ENCODE assay signal across 4 worm cellular contexts in genomic region chrV:13009843-13010242, ce11.
TF ChIP-seq lines count a peak whose summit lies in the region.

No protein-coding gene starts in this region.

TF ChIP-seq in whole organism, L1 larva, 84 proteins besides CTCF, POLR2A, EP300 and RAD21 (continued from another document and continues in another):
- TF ChIP-seq unc-30 (tag; optimal IDR thresholded peaks at IDR 0.05; lab: Kevin White, UChicago) (no peak), rnt-1 (tag; optimal IDR thresholded peaks at IDR 0.05; lab: Kevin White, UChicago) (peak; percentile 22), nhr-47 (tag; optimal IDR thresholded peaks at IDR 0.05; lab: Kevin White, UChicago) (peak; percentile 23), lin-39 (tag; optimal IDR thresholded peaks at IDR 0.05; lab: Kevin White, UChicago) (no peak), efl-1 (optimal IDR thresholded peaks at IDR 0.05; lab: Kevin White, UChicago) (peak in 1 of 2 experiments; percentile 32), efl-1 (GFP tag; optimal IDR thresholded peaks at IDR 0.05 in 1 of 2; lab: Kevin White, UChicago) (peak in 1 of 2 experiments; percentile 74), swsn-7 (tag; optimal IDR thresholded peaks at IDR 0.05; lab: Kevin White, UChicago) (peak; percentile 31), grh-1 (GFP tag; IDR thresholded peaks at IDR 0.05; lab: Robert Waterston, UW) (no peak), mdl-1 (tag; optimal IDR thresholded peaks at IDR 0.05; lab: Kevin White, UChicago) (no peak), pag-3 (tag; optimal IDR thresholded peaks at IDR 0.05; lab: Kevin White, UChicago; ENCODE audit: borderline replicate concordance, insufficient read depth) (no peak), C04F5.9 (tag; optimal IDR thresholded peaks at IDR 0.05; lab: Kevin White, UChicago) (no peak), snu-23 (GFP tag; optimal IDR thresholded peaks at IDR 0.05; lab: Kevin White, UChicago) (peak; percentile 59), dpl-1 (GFP tag; optimal IDR thresholded peaks at IDR 0.05; lab: Kevin White, UChicago) (peak in 2 of 3 experiments; percentile 8 to 14), ets-5 (GFP tag; IDR thresholded peaks at IDR 0.05; lab: Robert Waterston, UW) (no peak), lin-35 (GFP tag; optimal IDR thresholded peaks at IDR 0.05; lab: Kevin White, UChicago) (peak in 1 of 2 experiments; percentile 19), ceh-63 (GFP tag; optimal IDR thresholded peaks at IDR 0.05; lab: Kevin White, UChicago) (no peak), C16A3.4 (tag; optimal IDR thresholded peaks at IDR 0.05; lab: Kevin White, UChicago) (no peak), nhr-85 (tag; lab: Kevin White, UChicago) (peak; percentile 52), unc-86 (tag; optimal IDR thresholded peaks at IDR 0.05; lab: Kevin White, UChicago) (no peak), hlh-4 (tag; optimal IDR thresholded peaks at IDR 0.05; lab: Kevin White, UChicago) (no peak), lin-15B (tag; optimal IDR thresholded peaks at IDR 0.05; lab: Kevin White, UChicago) (no peak), ceh-82 (tag; optimal IDR thresholded peaks at IDR 0.05; lab: Kevin White, UChicago) (no peak), nhr-20 (tag; optimal IDR thresholded peaks at IDR 0.05; lab: Kevin White, UChicago) (peak; percentile 51), skn-1 (tag; optimal IDR thresholded peaks at IDR 0.05; lab: Kevin White, UChicago) (no peak), pqm-1 (tag; optimal IDR thresholded peaks at IDR 0.05; lab: Kevin White, UChicago) (no peak), nhr-237 (tag; optimal IDR thresholded peaks at IDR 0.05; lab: Kevin White, UChicago) (no peak), dsc-1 (tag; optimal IDR thresholded peaks at IDR 0.05; lab: Kevin White, UChicago) (peak; percentile 2), aha-1 (tag; optimal IDR thresholded peaks at IDR 0.05; lab: Kevin White, UChicago) (no peak), F16B12.6 (tag; optimal IDR thresholded peaks at IDR 0.05; lab: Kevin White, UChicago) (no peak), zag-1 (tag; optimal IDR thresholded peaks at IDR 0.05; lab: Kevin White, UChicago) (no peak), efl-3 (GFP tag; optimal IDR thresholded peaks at IDR 0.05; lab: Kevin White, UChicago) (no peak), Y116A8C.19 (tag; optimal IDR thresholded peaks at IDR 0.05; lab: Kevin White, UChicago; ENCODE audit: borderline replicate concordance) (no peak), unc-98 (GFP tag; IDR thresholded peaks at IDR 0.05; lab: Robert Waterston, UW) (no peak)

TF ChIP-seq in whole organism, L2 larva, 48 proteins besides CTCF, POLR2A, EP300 and RAD21 (continued from another document):
- peak; percentile 49 for TF ChIP-seq crh-2 (tag; optimal IDR thresholded peaks at IDR 0.05; lab: Kevin White, UChicago)
- peak; percentile 32 for TF ChIP-seq unc-55 (GFP tag; optimal IDR thresholded peaks at IDR 0.05; lab: Kevin White, UChicago)
- no peak for TF ChIP-seq elt-1 (tag; optimal IDR thresholded peaks at IDR 0.05; lab: Kevin White, UChicago)
- no peak for TF ChIP-seq nhr-237 (tag; optimal IDR thresholded peaks at IDR 0.05; lab: Kevin White, UChicago)
TF ChIP-seq in whole organism, L2 larva: peak in this region for 8.

TF ChIP-seq in whole organism, L4 larva, 104 proteins besides CTCF, POLR2A, EP300 and RAD21 (continued from another document):
- no peak for TF ChIP-seq ctbp-1 (GFP tag; IDR thresholded peaks at IDR 0.05; lab: Robert Waterston, UW)
- peak in 1 of 2 experiments; percentile 1 for TF ChIP-seq lsy-2 (tag; optimal IDR thresholded peaks at IDR 0.05; lab: Kevin White, UChicago)
- TF ChIP-seq Y105C5A.15 (GFP tag; IDR thresholded peaks at IDR 0.05; lab: Robert Waterston, UW), result no peak
- TF ChIP-seq daf-16 (GFP tag; optimal IDR thresholded peaks at IDR 0.05; lab: Kevin White, UChicago), result no peak
- TF ChIP-seq daf-16 (tag; optimal IDR thresholded peaks at IDR 0.05; lab: Kevin White, UChicago), result peak; percentile 72
- no peak for TF ChIP-seq nhr-111 (GFP tag; optimal IDR thresholded peaks at IDR 0.05; lab: Kevin White, UChicago)
- no peak for TF ChIP-seq lin-39 (tag; optimal IDR thresholded peaks at IDR 0.05; lab: Kevin White, UChicago)
- peak; percentile 18 for TF ChIP-seq nhr-28 (tag; optimal IDR thresholded peaks at IDR 0.05; lab: Kevin White, UChicago)
- TF ChIP-seq lin-1 (GFP tag; IDR thresholded peaks at IDR 0.05; lab: Robert Waterston, UW), result no peak
- TF ChIP-seq lin-38 (GFP tag; IDR thresholded peaks at IDR 0.05; lab: Robert Waterston, UW), result no peak
- TF ChIP-seq madf-5 (GFP tag; IDR thresholded peaks at IDR 0.05; lab: Robert Waterston, UW), result no peak
- TF ChIP-seq hif-1 (tag; optimal IDR thresholded peaks at IDR 0.05; lab: Kevin White, UChicago), result no peak
- TF ChIP-seq lin-15B (tag; optimal IDR thresholded peaks at IDR 0.05; lab: Kevin White, UChicago), result no peak
- TF ChIP-seq hmg-1.1 (GFP tag; IDR thresholded peaks at IDR 0.05; lab: Robert Waterston, UW), result peak; percentile 33; the same call in 1 of the 2 replicates
- TF ChIP-seq lin-13 (GFP tag; optimal IDR thresholded peaks at IDR 0.05; lab: Kevin White, UChicago), result peak; percentile 9
- TF ChIP-seq zip-11 (GFP tag; IDR thresholded peaks at IDR 0.05; lab: Robert Waterston, UW), result no peak
- no peak for TF ChIP-seq nhr-41 (GFP tag; IDR thresholded peaks at IDR 0.05; lab: Robert Waterston, UW)
- no peak for TF ChIP-seq R02D3.7 (tag; optimal IDR thresholded peaks at IDR 0.05; lab: Kevin White, UChicago)
- TF ChIP-seq nhr-237 (tag; optimal IDR thresholded peaks at IDR 0.05; lab: Kevin White, UChicago), result no peak
- no peak for TF ChIP-seq F10B5.3 (tag; optimal IDR thresholded peaks at IDR 0.05; lab: Kevin White, UChicago)
- no peak for TF ChIP-seq ztf-11 (tag; optimal IDR thresholded peaks at IDR 0.05; lab: Kevin White, UChicago)
- no peak for TF ChIP-seq mdt-29 (GFP tag; IDR thresholded peaks at IDR 0.05; lab: Robert Waterston, UW)
- TF ChIP-seq spr-1 (tag; optimal IDR thresholded peaks at IDR 0.05; lab: Kevin White, UChicago), result no peak
- TF ChIP-seq unc-62 (GFP tag; optimal IDR thresholded peaks at IDR 0.05 in 1 of 2; lab: Kevin White, UChicago), result no peak
- TF ChIP-seq unc-62 (tag; optimal IDR thresholded peaks at IDR 0.05; lab: Kevin White, UChicago), result no peak
- no peak for TF ChIP-seq hlh-30 (tag; optimal IDR thresholded peaks at IDR 0.05; lab: Kevin White, UChicago; ENCODE audit: insufficient read depth)
- no peak for TF ChIP-seq dmd-9 (GFP tag; IDR thresholded peaks at IDR 0.05; lab: Robert Waterston, UW)
- TF ChIP-seq pha-4 (GFP tag; IDR thresholded peaks at IDR 0.05; lab: Robert Waterston, UW), result no peak
- TF ChIP-seq pha-4 (tag; optimal IDR thresholded peaks at IDR 0.05; lab: Kevin White, UChicago), result no peak
- no peak for TF ChIP-seq lir-3 (tag; optimal IDR thresholded peaks at IDR 0.05; lab: Kevin White, UChicago)
- TF ChIP-seq fos-1 (tag; optimal IDR thresholded peaks at IDR 0.05; lab: Kevin White, UChicago), result no peak
- TF ChIP-seq php-3 (GFP tag; IDR thresholded peaks at IDR 0.05; lab: Robert Waterston, UW), result no peak
- no peak for TF ChIP-seq zfp-3 (GFP tag; conservative IDR thresholded peaks at IDR 0.05; lab: Robert Waterston, UW)
- no peak for TF ChIP-seq F26F4.8 (GFP tag; conservative IDR thresholded peaks at IDR 0.05; lab: Robert Waterston, UW)
- no peak for TF ChIP-seq nhr-77 (tag; optimal IDR thresholded peaks at IDR 0.05; lab: Kevin White, UChicago)
- TF ChIP-seq mxl-2 (GFP tag; conservative IDR thresholded peaks at IDR 0.05; lab: Robert Waterston, UW), result no peak
- TF ChIP-seq nhr-102 (tag; optimal IDR thresholded peaks at IDR 0.05; lab: Kevin White, UChicago), result no peak
- TF ChIP-seq hlh-11 (tag; optimal IDR thresholded peaks at IDR 0.05; lab: Kevin White, UChicago), result peak; percentile 54
- TF ChIP-seq mdl-1 (tag; optimal IDR thresholded peaks at IDR 0.05; lab: Kevin White, UChicago), result peak in 1 of 2 experiments; percentile 34
- peak; percentile 18 for TF ChIP-seq nhr-10 (tag; optimal IDR thresholded peaks at IDR 0.05; lab: Kevin White, UChicago)
- no peak for TF ChIP-seq nhr-48 (tag; optimal IDR thresholded peaks at IDR 0.05; lab: Kevin White, UChicago)
- TF ChIP-seq ama-1 (optimal IDR thresholded peaks at IDR 0.05; lab: Kevin White, UChicago), result no peak
- TF ChIP-seq gei-8 (GFP tag; optimal IDR thresholded peaks at IDR 0.05; lab: Kevin White, UChicago), result no peak
- no peak for TF ChIP-seq lim-7 (GFP tag; IDR thresholded peaks at IDR 0.05; lab: Robert Waterston, UW)
- TF ChIP-seq D1046.2 (GFP tag; IDR thresholded peaks at IDR 0.05; lab: Robert Waterston, UW), result no peak
- TF ChIP-seq ceh-44 (GFP tag; IDR thresholded peaks at IDR 0.05; lab: Robert Waterston, UW), result no peak

TF ChIP-seq in whole organism, late embryonic, 69 proteins besides CTCF, POLR2A, EP300 and RAD21 (continued from another document):
- TF ChIP-seq ceh-30 (tag; optimal IDR thresholded peaks at IDR 0.05; lab: Kevin White, UChicago), result no peak
- no peak for TF ChIP-seq pros-1 (tag; optimal IDR thresholded peaks at IDR 0.05; lab: Kevin White, UChicago)
- no peak for TF ChIP-seq pax-1 (tag; optimal IDR thresholded peaks at IDR 0.05; lab: Kevin White, UChicago)
- no peak for TF ChIP-seq ceh-22 (tag; optimal IDR thresholded peaks at IDR 0.05; lab: Kevin White, UChicago)
